Worm (Caenorhabditis elegans) whole organism, L4 larva: Measurements from ENCODE around the gene ZK177.11.
A peak's percentile ranks its signal among the peaks of the same experiment; 100 is the strongest.

Experiments
- F26F4.8 ChIP-seq: fragments of 200-800 bp; sonication (Bioruptor generic); conservative IDR thresholded peaks from 2 replicates; pipeline ENCODE4 v1.3.6; 2022; ENCODE audit warnings: missing genetic modification characterization, missing compliant biosample characterization
- F44E2.7 ChIP-seq: fragments of 200-800 bp; sonication (Bioruptor generic); IDR thresholded peaks from 2 replicates; pipeline ENCODE4 v2.1.2; 2022; ENCODE audit warnings: missing genetic modification characterization, missing compliant biosample characterization
- Y105C5A.15 ChIP-seq: fragments of 200-800 bp; sonication (Bioruptor generic); IDR thresholded peaks from 2 replicates; pipeline ENCODE4 v1.3.6; 2022; ENCODE audit warnings: missing genetic modification characterization, missing compliant biosample characterization
- Y48G9A.11 ChIP-seq: fragments of 200-800 bp; sonication (Bioruptor generic); IDR thresholded peaks from 2 replicates; pipeline ENCODE4 v1.3.6; 2022; ENCODE audit warnings: missing genetic modification reagents, missing genetic modification characterization, missing compliant biosample characterization
- Y5F2A.4 ChIP-seq: fragments of 200-800 bp; sonication (Bioruptor generic); optimal IDR thresholded peaks from 2 replicates; lab custom pipeline; 2018; ENCODE audit warnings: mild to moderate bottlenecking, missing genetic modification characterization, missing compliant biosample characterization
- attf-4 ChIP-seq: sonication (generic microtip); optimal IDR thresholded peaks from 3 replicates; lab custom pipeline; 2017; ENCODE audit warnings: missing biosample characterization, missing genetic modification characterization
- ceh-20 ChIP-seq: fragments of 200-800 bp; sonication (Bioruptor generic); IDR thresholded peaks from 2 replicates; pipeline ENCODE4 v1.3.6; 2022; ENCODE audit warnings: missing genetic modification reagents, missing genetic modification characterization, missing compliant biosample characterization
- ceh-28 ChIP-seq: fragments of 150-350 bp; optimal IDR thresholded peaks from 2 replicates; lab custom pipeline; 2014; ENCODE audit warnings: missing biosample characterization, missing genetic modification reagents, missing genetic modification characterization
- ceh-32 ChIP-seq: sonication (generic microtip); optimal IDR thresholded peaks from 2 replicates; lab custom pipeline; 2016; ENCODE audit warnings: mild to moderate bottlenecking, missing genetic modification characterization, missing compliant biosample characterization; ENCODE audit not compliant: poor library complexity
- ceh-44 ChIP-seq: fragments of 200-800 bp; sonication (Bioruptor generic); IDR thresholded peaks from 2 replicates; pipeline ENCODE4 v1.3.6; 2022; ENCODE audit warnings: missing genetic modification reagents, missing genetic modification characterization, missing compliant biosample characterization
- ceh-62 ChIP-seq: sonication (generic microtip); optimal IDR thresholded peaks from 2 replicates; lab custom pipeline; 2017; ENCODE audit warnings: missing biosample characterization, missing genetic modification characterization
- ceh-82 ChIP-seq: sonication (generic microtip); optimal IDR thresholded peaks from 2 replicates; lab custom pipeline; 2017; ENCODE audit warnings: missing biosample characterization, missing genetic modification characterization
- ces-1 ChIP-seq: fragments of 150-350 bp; sonication (generic microtip); optimal IDR thresholded peaks from 4 replicates; lab custom pipeline; 2014; ENCODE audit warnings: missing biosample characterization, missing genetic modification reagents, missing genetic modification characterization
- daf-16 ChIP-seq, 3 experiments: sonication (generic microtip); optimal IDR thresholded peaks; 2 replicates each; lab custom pipeline; 2016 to 2017; ENCODE audit warnings: missing genetic modification characterization in 3 of 3, missing genetic modification reagents in 3 of 3, mild to moderate bottlenecking in 2 of 3, missing compliant biosample characterization in 2 of 3, missing biosample characterization in 1 of 3, moderate library complexity in 1 of 3
- daf-19 ChIP-seq: fragments of 200-800 bp; sonication (Bioruptor generic); conservative IDR thresholded peaks from 2 replicates; pipeline ENCODE4 v1.3.6; 2022; ENCODE audit warnings: missing genetic modification characterization, missing compliant biosample characterization
- daf-8 ChIP-seq: fragments of 200-800 bp; sonication (Bioruptor generic); IDR thresholded peaks from 2 replicates; pipeline ENCODE4 v1.3.6; 2022; ENCODE audit warnings: missing genetic modification characterization, missing compliant biosample characterization
- dmd-8 ChIP-seq: fragments of 200-800 bp; sonication (Bioruptor generic); IDR thresholded peaks from 2 replicates; pipeline ENCODE4 v1.3.6; 2022; ENCODE audit warnings: missing genetic modification characterization, missing compliant biosample characterization
- dpl-1 ChIP-seq: fragments of 150-350 bp; optimal IDR thresholded peaks from 2 replicates; lab custom pipeline; 2014; ENCODE audit warnings: missing biosample characterization, missing genetic modification reagents, missing genetic modification characterization
- dve-1 ChIP-seq: sonication (generic microtip); optimal IDR thresholded peaks from 2 replicates; lab custom pipeline; 2017; ENCODE audit warnings: antibody characterized with exemption, mild to moderate bottlenecking, missing genetic modification characterization, missing compliant biosample characterization; ENCODE audit not compliant: insufficient read depth
- fkh-10 ChIP-seq: fragments of 150-350 bp; optimal IDR thresholded peaks from 2 replicates; lab custom pipeline; 2014; ENCODE audit warnings: missing biosample characterization, missing genetic modification reagents, missing genetic modification characterization
- gei-8 ChIP-seq: fragments of 200-800 bp; sonication (Bioruptor generic); optimal IDR thresholded peaks from 2 replicates; lab custom pipeline; 2018; ENCODE audit warnings: mild to moderate bottlenecking, missing genetic modification characterization, missing compliant biosample characterization
- hlh-11 ChIP-seq: fragments of 200-800 bp; sonication (Bioruptor generic); optimal IDR thresholded peaks from 2 replicates; lab custom pipeline; 2018; ENCODE audit warnings: mild to moderate bottlenecking, missing genetic modification characterization, missing compliant biosample characterization
- hlh-30 ChIP-seq: sonication (generic microtip); optimal IDR thresholded peaks from 2 replicates; lab custom pipeline; 2017; ENCODE audit warnings: antibody characterized with exemption, mild to moderate bottlenecking, missing genetic modification characterization, missing compliant biosample characterization; ENCODE audit not compliant: insufficient read depth
- jun-1 ChIP-seq: fragments of 150-350 bp; optimal IDR thresholded peaks from 2 replicates; lab custom pipeline; 2014; ENCODE audit warnings: missing biosample characterization, missing genetic modification reagents, missing genetic modification characterization
- lin-13 ChIP-seq: fragments of 150-350 bp; optimal IDR thresholded peaks from 2 replicates; lab custom pipeline; 2014; ENCODE audit warnings: missing biosample characterization, missing genetic modification reagents, missing genetic modification characterization
- lin-29 ChIP-seq: fragments of 200-800 bp; sonication (Bioruptor generic); IDR thresholded peaks from 2 replicates; pipeline ENCODE4 v1.3.6; 2022; ENCODE audit warnings: missing genetic modification reagents, missing genetic modification characterization, missing compliant biosample characterization
- lin-38 ChIP-seq: fragments of 200-800 bp; sonication (Bioruptor generic); IDR thresholded peaks from 2 replicates; pipeline ENCODE4 v1.3.6; 2022; ENCODE audit warnings: missing genetic modification reagents, missing genetic modification characterization, missing compliant biosample characterization
- lsy-2 ChIP-seq, 2 experiments: fragments of 150-350 bp in 1 of 2; sonication (generic microtip) in 1 of 2; optimal IDR thresholded peaks; 2 replicates each; lab custom pipeline; 2014 to 2017; ENCODE audit warnings: missing biosample characterization in 2 of 2, missing genetic modification characterization in 2 of 2
- madf-9 ChIP-seq: fragments of 200-800 bp; sonication (Bioruptor generic); conservative IDR thresholded peaks from 2 replicates; pipeline ENCODE4 v1.3.6; 2022; ENCODE audit warnings: missing genetic modification reagents, missing genetic modification characterization, missing compliant biosample characterization
- mdt-29 ChIP-seq: fragments of 200-800 bp; sonication (Bioruptor generic); IDR thresholded peaks from 2 replicates; pipeline ENCODE4 v1.3.6; 2022; ENCODE audit warnings: missing genetic modification reagents, missing genetic modification characterization, missing compliant biosample characterization
- mxl-3 ChIP-seq: fragments of 200-800 bp; sonication (Bioruptor generic); optimal IDR thresholded peaks from 2 replicates; lab custom pipeline; 2018; ENCODE audit warnings: mild to moderate bottlenecking, missing genetic modification characterization, missing compliant biosample characterization
- nhr-237 ChIP-seq: sonication (generic microtip); optimal IDR thresholded peaks from 2 replicates; lab custom pipeline; 2017; ENCODE audit warnings: missing biosample characterization, missing genetic modification characterization
- nhr-25 ChIP-seq: sonication (generic microtip); optimal IDR thresholded peaks from 2 replicates; lab custom pipeline; 2017; ENCODE audit warnings: missing genetic modification characterization, mild to moderate bottlenecking, missing compliant biosample characterization, antibody characterized with exemption, moderate library complexity, borderline replicate concordance; ENCODE audit not compliant: insufficient read depth
- nhr-28 ChIP-seq: fragments of 150-350 bp; optimal IDR thresholded peaks from 2 replicates; lab custom pipeline; 2014; ENCODE audit warnings: missing biosample characterization, missing genetic modification characterization
- nhr-42 ChIP-seq: fragments of 200-800 bp; sonication (Bioruptor generic); IDR thresholded peaks from 2 replicates; pipeline ENCODE4 v1.3.6; 2022; ENCODE audit warnings: missing genetic modification characterization, missing compliant biosample characterization
- nhr-48 ChIP-seq: sonication (generic microtip); optimal IDR thresholded peaks from 2 replicates; lab custom pipeline; 2016; ENCODE audit warnings: mild to moderate bottlenecking, missing genetic modification characterization, missing compliant biosample characterization
- set-16 ChIP-seq: fragments of 200-800 bp; sonication (Bioruptor generic); IDR thresholded peaks from 2 replicates; pipeline ENCODE4 v1.3.6; 2022; ENCODE audit warnings: missing genetic modification reagents, missing genetic modification characterization, missing compliant biosample characterization
- skn-1 ChIP-seq: fragments of 150-350 bp; optimal IDR thresholded peaks from 2 replicates; lab custom pipeline; 2014; ENCODE audit warnings: missing biosample characterization, missing genetic modification characterization
- spr-3 ChIP-seq: fragments of 200-800 bp; sonication (Bioruptor generic); optimal IDR thresholded peaks from 2 replicates; lab custom pipeline; 2018; ENCODE audit warnings: mild to moderate bottlenecking, missing genetic modification characterization, missing compliant biosample characterization
- unc-39 ChIP-seq: sonication (generic microtip); optimal IDR thresholded peaks from 2 replicates; lab custom pipeline; 2017; ENCODE audit warnings: missing biosample characterization, missing genetic modification characterization
- unc-62 ChIP-seq, 3 experiments: fragments of 150-350 bp in 1 of 3; sonication (generic microtip); optimal IDR thresholded peaks in 2 of 3; peaks in 1 of 3; 1 replicate in 1 of 3; 2 replicates in 2 of 3; lab custom pipeline; 2014 to 2017; ENCODE audit warnings: missing biosample characterization in 3 of 3, missing genetic modification characterization in 3 of 3, missing genetic modification reagents in 3 of 3, missing genotype in 1 of 3
- zag-1 ChIP-seq: fragments of 150-350 bp; optimal IDR thresholded peaks from 2 replicates; lab custom pipeline; 2014; ENCODE audit warnings: missing biosample characterization, missing genetic modification characterization
- zfp-2 ChIP-seq: sonication (generic microtip); optimal IDR thresholded peaks from 2 replicates; lab custom pipeline; 2016; ENCODE audit warnings: mild to moderate bottlenecking, missing genetic modification characterization, missing compliant biosample characterization
- zip-11 ChIP-seq: fragments of 200-800 bp; sonication (Bioruptor generic); IDR thresholded peaks from 2 replicates; pipeline ENCODE4 v1.3.6; 2022; ENCODE audit warnings: missing genetic modification characterization, missing compliant biosample characterization
- ztf-11 ChIP-seq: fragments of 150-350 bp; optimal IDR thresholded peaks from 2 replicates; lab custom pipeline; 2014; ENCODE audit warnings: missing biosample characterization, missing genetic modification characterization

The ZK177.11 gene

DNA sequence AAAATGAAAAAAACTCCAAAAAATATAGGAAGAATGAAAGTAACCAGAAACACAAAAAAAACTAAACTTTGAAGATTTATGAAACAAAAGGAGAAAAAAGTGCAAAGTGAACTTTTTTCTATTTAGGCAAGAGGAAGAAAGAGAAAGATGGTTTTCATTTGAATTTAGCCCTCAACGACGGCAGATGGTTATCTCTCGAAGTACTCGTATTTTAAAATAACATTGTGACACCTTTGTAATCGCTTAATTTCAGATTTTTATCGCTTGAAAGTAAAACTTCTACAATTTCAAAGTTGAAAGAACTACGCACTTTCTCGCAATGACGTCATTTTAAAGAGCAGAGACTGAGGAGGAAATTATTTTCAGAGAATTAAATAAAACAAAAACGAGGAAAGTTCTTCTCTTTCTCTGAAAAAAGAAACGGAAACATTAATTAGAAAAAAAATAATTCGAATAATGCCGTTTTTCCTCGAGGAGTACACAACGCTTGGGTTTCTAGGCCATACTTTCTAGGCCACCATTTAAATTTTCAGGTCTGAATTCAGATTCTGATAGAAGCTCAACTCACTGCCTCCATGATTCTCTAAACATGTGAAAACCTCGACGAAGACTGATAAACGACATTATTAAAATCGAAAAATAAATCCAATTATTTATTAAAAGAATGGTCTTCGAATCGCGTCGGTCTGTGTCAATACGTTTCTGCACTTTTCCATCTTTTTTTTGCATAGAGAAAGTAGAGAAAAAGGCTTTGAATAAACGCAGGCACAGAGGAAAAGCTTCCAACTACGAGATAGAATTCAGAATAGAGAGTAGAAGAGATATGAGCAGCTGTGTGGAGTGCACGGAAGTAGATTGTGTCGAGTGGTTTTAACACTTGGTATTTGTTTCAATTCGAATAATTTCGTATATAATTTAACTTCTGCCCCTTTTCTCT is 11.1 kb upstream of the ZK177.11 start (continued):
- TF ChIP-seq ceh-44 (GFP tag; lab: Robert Waterston, UW) (no peak), Y5F2A.4 (no peak), spr-3 (GFP tag; lab: Kevin White, UChicago) (no peak), Y48G9A.11 (peak; percentile 55; the same call in 1 of the 2 replicates), lin-38 (no peak), hlh-30 (no peak), lin-13 (GFP tag; lab: Kevin White, UChicago) (no peak), set-16 (GFP tag; lab: Robert Waterston, UW) (no peak), dmd-8 (no peak), unc-62 (GFP tag; optimal IDR thresholded peaks at IDR 0.05 in 1 of 2; lab: Kevin White, UChicago) (peak in 1 of 2 experiments; percentile 53), unc-62 (tag; optimal IDR thresholded peaks at IDR 0.05; lab: Kevin White, UChicago) (no peak), ces-1 (GFP tag; lab: Kevin White, UChicago) (no peak), madf-9 (GFP tag; lab: Robert Waterston, UW) (0 out of 2 replicates have a peak, but pooled peaks have one; percentile 41), dpl-1 (GFP tag; lab: Kevin White, UChicago) (no peak), skn-1 (tag; lab: Kevin White, UChicago) (no peak), ceh-82 (no peak), nhr-25 (tag; lab: Kevin White, UChicago) (no peak), ceh-20 (GFP tag; lab: Robert Waterston, UW) (no peak), zag-1 (tag; lab: Kevin White, UChicago) (no peak), Y105C5A.15 (GFP tag; lab: Robert Waterston, UW) (no peak), lsy-2 (tag; optimal IDR thresholded peaks at IDR 0.05; lab: Kevin White, UChicago) (peak in 1 of 2 experiments; percentile 13), nhr-28 (tag; lab: Kevin White, UChicago) (no peak), ceh-32 (tag; lab: Kevin White, UChicago) (no peak), nhr-42 (no peak)

DNA sequence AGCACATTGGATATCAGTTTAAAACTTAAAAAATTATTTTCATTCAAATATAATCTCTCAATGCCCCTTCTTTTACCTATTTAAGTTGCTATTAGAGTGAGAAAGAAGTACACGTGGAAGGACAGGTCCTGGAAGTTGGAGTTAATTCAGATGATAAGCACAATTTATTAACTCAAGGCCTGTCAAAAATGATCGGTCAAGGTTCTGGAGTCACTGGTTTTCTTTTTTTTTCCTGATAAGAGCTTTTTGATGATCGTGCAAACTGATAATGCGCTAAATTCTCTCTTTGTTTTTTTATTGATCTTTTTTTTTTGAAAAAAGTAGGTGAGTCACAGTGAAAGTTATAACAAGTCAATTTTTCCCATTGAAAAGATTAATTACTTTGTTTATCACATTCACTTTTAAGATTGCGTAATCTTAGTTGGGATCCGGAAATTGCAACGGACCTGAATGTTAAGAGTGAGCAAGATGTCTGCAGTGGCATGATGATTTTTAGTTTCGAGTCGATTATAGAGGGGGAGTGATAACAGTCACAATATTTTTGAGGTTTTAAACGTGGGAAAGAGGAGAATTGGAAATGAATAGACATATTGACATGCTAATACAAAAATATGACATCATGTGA is 10.2 kb upstream of the ZK177.11 start:
- TF ChIP-seq lin-29 (GFP tag; lab: Robert Waterston, UW), result no peak
- TF ChIP-seq F44E2.7, result no peak
- no peak for TF ChIP-seq ceh-28 (tag; lab: Kevin White, UChicago)
- no peak for TF ChIP-seq dmd-8
- no peak for TF ChIP-seq zfp-2 (tag; lab: Kevin White, UChicago)
- no peak for TF ChIP-seq daf-8 (GFP tag; lab: Robert Waterston, UW)
- TF ChIP-seq dve-1 (tag; lab: Kevin White, UChicago), result peak; percentile 77
- TF ChIP-seq mxl-3 (GFP tag; lab: Kevin White, UChicago), result peak; percentile 13
- TF ChIP-seq ztf-11 (tag; lab: Kevin White, UChicago), result no peak
- TF ChIP-seq unc-62 (GFP tag; optimal IDR thresholded peaks at IDR 0.05 in 1 of 2; lab: Kevin White, UChicago), result no peak
- no peak for TF ChIP-seq unc-62 (tag; optimal IDR thresholded peaks at IDR 0.05; lab: Kevin White, UChicago)
- no peak for TF ChIP-seq zip-11 (GFP tag; lab: Robert Waterston, UW)
- TF ChIP-seq jun-1 (tag; lab: Kevin White, UChicago), result no peak
- TF ChIP-seq nhr-237 (tag; lab: Kevin White, UChicago), result no peak
- TF ChIP-seq nhr-48 (tag; lab: Kevin White, UChicago), result no peak
- TF ChIP-seq fkh-10 (GFP tag; lab: Kevin White, UChicago), result no peak
- TF ChIP-seq daf-16 (GFP tag; optimal IDR thresholded peaks at IDR 0.05; lab: Kevin White, UChicago), result no peak
- TF ChIP-seq daf-16 (tag; optimal IDR thresholded peaks at IDR 0.05; lab: Kevin White, UChicago), result peak; percentile 44
- TF ChIP-seq madf-9 (GFP tag; lab: Robert Waterston, UW), result no peak
- TF ChIP-seq F26F4.8 (GFP tag; lab: Robert Waterston, UW), result no peak
- TF ChIP-seq gei-8 (GFP tag; lab: Kevin White, UChicago), result no peak
- no peak for TF ChIP-seq daf-19 (GFP tag; lab: Robert Waterston, UW)
- no peak for TF ChIP-seq hlh-30
- TF ChIP-seq hlh-11 (tag; lab: Kevin White, UChicago), result peak; percentile 65
- TF ChIP-seq Y5F2A.4, result no peak
- TF ChIP-seq attf-4 (tag; lab: Kevin White, UChicago), result no peak
- TF ChIP-seq ceh-62 (tag; lab: Kevin White, UChicago), result no peak
- no peak for TF ChIP-seq ceh-44 (GFP tag; lab: Robert Waterston, UW)
- no peak for TF ChIP-seq mdt-29 (GFP tag; lab: Robert Waterston, UW)
- no peak for TF ChIP-seq unc-39 (tag; lab: Kevin White, UChicago)
- peak; percentile 76 for TF ChIP-seq nhr-28 (tag; lab: Kevin White, UChicago)
